Fruit fly (Drosophila melanogaster): ENCODE results near the gene TrxT.

The TrxT gene

dm6 chrX:5311838-5312339 lies at the start of gene TrxT, which contains the start of gene dhd (continued):
- peak; percentile 30 for TF ChIP-seq CG12744 (GFP tag; optimal IDR thresholded peaks at IDR 0.05)
- TF ChIP-seq CG33213 (GFP tag; optimal IDR thresholded peaks at IDR 0.05): peak; percentile 74
- no peak for TF ChIP-seq nau (GFP tag; optimal IDR thresholded peaks at IDR 0.05)

dm6 chrX:5358813-5359212 lies 47.1 kb upstream of the TrxT start:
- TF ChIP-seq pan (optimal IDR thresholded peaks at IDR 0.05): no peak
- no peak for TF ChIP-seq pan (GFP tag; optimal IDR thresholded peaks at IDR 0.05 in 1 of 2, IDR thresholded peaks at IDR 0.05 in 1 of 2)
- TF ChIP-seq CG30403 (GFP tag; optimal IDR thresholded peaks at IDR 0.05): peak; percentile 35
- peak; percentile 32 for TF ChIP-seq CG13775 (GFP tag; optimal IDR thresholded peaks at IDR 0.05)
- TF ChIP-seq phol (tag; optimal IDR thresholded peaks at IDR 0.05): peak; percentile 29
- peak; percentile 17 for TF ChIP-seq ind (GFP tag; optimal IDR thresholded peaks at IDR 0.05)
- TF ChIP-seq Dp (GFP tag; optimal IDR thresholded peaks at IDR 0.05): no peak
- peak; percentile 82 for TF ChIP-seq CG7372 (GFP tag; IDR thresholded peaks at IDR 0.05)
- TF ChIP-seq mld (GFP tag; IDR thresholded peaks at IDR 0.05; ENCODE audit: partially characterized antibody): no peak
- no peak for TF ChIP-seq gsb (GFP tag; IDR thresholded peaks at IDR 0.05)
- TF ChIP-seq CG14710 (tag; optimal IDR thresholded peaks at IDR 0.05): peak; percentile 4
- TF ChIP-seq gem (tag; optimal IDR thresholded peaks at IDR 0.05): peak; percentile 40
- peak; percentile 10 for TF ChIP-seq CG12744 (GFP tag; optimal IDR thresholded peaks at IDR 0.05)
- TF ChIP-seq pros (GFP tag; optimal IDR thresholded peaks at IDR 0.05): no peak
- peak; percentile 10 for TF ChIP-seq lilli (GFP tag; optimal IDR thresholded peaks at IDR 0.05)
- no peak for TF ChIP-seq CG9609 (GFP tag; optimal IDR thresholded peaks at IDR 0.05)
- no peak for TF ChIP-seq CG12071 (GFP tag; optimal IDR thresholded peaks at IDR 0.05)
- TF ChIP-seq CG2120 (GFP tag; optimal IDR thresholded peaks at IDR 0.05): peak; percentile 2
- TF ChIP-seq Sry-δ (GFP tag; optimal IDR thresholded peaks at IDR 0.05): no peak
- peak; percentile 14 for TF ChIP-seq CG4424 (GFP tag; optimal IDR thresholded peaks at IDR 0.05)
- peak; percentile 38 for TF ChIP-seq Meics (GFP tag; optimal IDR thresholded peaks at IDR 0.05)
- no peak for TF ChIP-seq sima (GFP tag; optimal IDR thresholded peaks at IDR 0.05)
- no peak for TF ChIP-seq CG32532 (GFP tag; IDR thresholded peaks at IDR 0.05)
- peak in 1 of 2 experiments; percentile 24 for TF ChIP-seq Hr51 (GFP tag; optimal IDR thresholded peaks at IDR 0.05)
- TF ChIP-seq CoRest (tag; optimal IDR thresholded peaks at IDR 0.05): peak; percentile 41
- TF ChIP-seq CG15073 (GFP tag; optimal IDR thresholded peaks at IDR 0.05): no peak
- TF ChIP-seq vvl (GFP tag; IDR thresholded peaks at IDR 0.05): no peak
- no peak for TF ChIP-seq ATbp (GFP tag; optimal IDR thresholded peaks at IDR 0.05)
- TF ChIP-seq CG8944 (GFP tag; optimal IDR thresholded peaks at IDR 0.05): no peak
- TF ChIP-seq CG4854 (GFP tag; optimal IDR thresholded peaks at IDR 0.05): no peak
- TF ChIP-seq fd102C (GFP tag; optimal IDR thresholded peaks at IDR 0.05): peak; percentile 44
- peak; percentile 41 for TF ChIP-seq sens (GFP tag)
- TF ChIP-seq CG10267 (tag; optimal IDR thresholded peaks at IDR 0.05): peak; percentile 2
- peak; percentile 7 for TF ChIP-seq CG15269 (tag; optimal IDR thresholded peaks at IDR 0.05)
- TF ChIP-seq MESR4 (GFP tag; optimal IDR thresholded peaks at IDR 0.05): no peak
- no peak for TF ChIP-seq CG11398 (GFP tag; optimal IDR thresholded peaks at IDR 0.05)
- peak; percentile 3 for TF ChIP-seq CG15696 (tag; optimal IDR thresholded peaks at IDR 0.05)
- TF ChIP-seq chinmo (GFP tag; IDR thresholded peaks at IDR 0.05; ENCODE audit: partially characterized antibody): no peak
- TF ChIP-seq ro (GFP tag; IDR thresholded peaks at IDR 0.05): no peak
- TF ChIP-seq dm (GFP tag; optimal IDR thresholded peaks at IDR 0.05): no peak
- peak; percentile 19 for TF ChIP-seq Med (GFP tag)
- peak; percentile 19 for TF ChIP-seq CG7556 (GFP tag; optimal IDR thresholded peaks at IDR 0.05)
- no peak for TF ChIP-seq Oli (tag; optimal IDR thresholded peaks at IDR 0.05)
- TF ChIP-seq klu (GFP tag; IDR thresholded peaks at IDR 0.05): no peak
- TF ChIP-seq CG9727 (GFP tag; optimal IDR thresholded peaks at IDR 0.05): peak; percentile 59
- no peak for TF ChIP-seq Neu2 (GFP tag; optimal IDR thresholded peaks at IDR 0.05; ENCODE audit: borderline replicate concordance)
- TF ChIP-seq nerfin-2 (GFP tag; IDR thresholded peaks at IDR 0.05; ENCODE audit: partially characterized antibody): no peak

All from whole organism, embryonic.